Worm (Caenorhabditis elegans) whole organism, L1 larva: ENCODE data around the gene semi-1.

Experiments
- C16A3.4 ChIP-seq: fragments of 150-350 bp; optimal IDR thresholded peaks from 2 replicates; lab custom pipeline; 2014; ENCODE audit warnings: missing biosample characterization, missing genetic modification characterization
- C34B4.2 ChIP-seq: sonication (generic microtip); optimal IDR thresholded peaks from 2 replicates; lab custom pipeline; 2017; ENCODE audit warnings: mild to moderate bottlenecking, missing genetic modification characterization, missing compliant biosample characterization
- Y116A8C.19 ChIP-seq: sonication (generic microtip); optimal IDR thresholded peaks from 2 replicates; lab custom pipeline; 2016; ENCODE audit warnings: missing compliant biosample characterization, missing genetic modification characterization, borderline replicate concordance
- alr-1 ChIP-seq: fragments of 200-800 bp; sonication (Bioruptor generic); optimal IDR thresholded peaks from 2 replicates; lab custom pipeline; 2018; ENCODE audit warnings: borderline replicate concordance, mild to moderate bottlenecking, missing genetic modification characterization, missing compliant biosample characterization
- aly-2 ChIP-seq: fragments of 150-350 bp; optimal IDR thresholded peaks from 2 replicates; lab custom pipeline; 2014; ENCODE audit warnings: missing biosample characterization, missing genetic modification characterization
- ama-1 ChIP-seq: fragments of 150-350 bp; optimal IDR thresholded peaks from 2 replicates; lab custom pipeline; 2014
- ceh-8 ChIP-seq: fragments of 200-800 bp; sonication (Bioruptor generic); optimal IDR thresholded peaks from 2 replicates; lab custom pipeline; 2018; ENCODE audit warnings: mild to moderate bottlenecking, missing genetic modification characterization, moderate library complexity, missing compliant biosample characterization
- ceh-82 ChIP-seq, 3 experiments: fragments of 150-350 bp in 1 of 3; sonication (generic microtip) in 2 of 3; optimal IDR thresholded peaks; 2 replicates each; lab custom pipeline; 2014 to 2017; ENCODE audit warnings: missing biosample characterization in 3 of 3, missing genetic modification characterization in 3 of 3
- ceh-90 ChIP-seq: sonication (generic microtip); optimal IDR thresholded peaks from 2 replicates; lab custom pipeline; 2016; ENCODE audit warnings: missing genetic modification characterization, missing compliant biosample characterization
- efl-1 ChIP-seq, 4 experiments: fragments of 150-350 bp; optimal IDR thresholded peaks in 3 of 4; peaks in 1 of 4; 1 replicate in 1 of 4; 2 replicates in 3 of 4; lab custom pipeline; 2014; ENCODE audit warnings: missing biosample characterization in 2 of 4, missing genetic modification characterization in 2 of 4, missing genetic modification reagents in 2 of 4
- efl-3 ChIP-seq: fragments of 200-800 bp; sonication (Bioruptor generic); optimal IDR thresholded peaks from 2 replicates; lab custom pipeline; 2018; ENCODE audit warnings: mild to moderate bottlenecking, missing genetic modification characterization, missing compliant biosample characterization
- elt-2 ChIP-seq: sonication (generic microtip); optimal IDR thresholded peaks from 2 replicates; lab custom pipeline; 2016; ENCODE audit warnings: missing genetic modification characterization, mild to moderate bottlenecking, inconsistent platforms, missing compliant biosample characterization, missing genetic modification reagents
- ets-5 ChIP-seq: fragments of 200-800 bp; sonication (Bioruptor generic); IDR thresholded peaks from 2 replicates; pipeline ENCODE4 v1.3.6; 2022; ENCODE audit warnings: missing genetic modification characterization, missing compliant biosample characterization
- fkh-10 ChIP-seq: sonication (generic microtip); optimal IDR thresholded peaks from 2 replicates; lab custom pipeline; 2017; ENCODE audit warnings: missing biosample characterization, missing genetic modification reagents, missing genetic modification characterization
- grh-1 ChIP-seq: fragments of 200-800 bp; sonication (Bioruptor generic); IDR thresholded peaks from 2 replicates; pipeline ENCODE4 v1.3.6; 2022; ENCODE audit warnings: missing genetic modification reagents, missing genetic modification characterization, missing compliant biosample characterization
- hlh-4 ChIP-seq: sonication (generic microtip); optimal IDR thresholded peaks from 2 replicates; lab custom pipeline; 2016; ENCODE audit warnings: mild to moderate bottlenecking, missing genetic modification characterization, missing compliant biosample characterization
- irx-1 ChIP-seq: sonication (generic microtip); optimal IDR thresholded peaks from 2 replicates; lab custom pipeline; 2016; ENCODE audit warnings: missing genetic modification characterization, missing compliant biosample characterization
- jun-1 ChIP-seq: fragments of 150-350 bp; optimal IDR thresholded peaks from 2 replicates; lab custom pipeline; 2014; ENCODE audit warnings: missing biosample characterization, missing genetic modification reagents, missing genetic modification characterization
- lin-14 ChIP-seq: fragments of 200-800 bp; sonication (Bioruptor generic); optimal IDR thresholded peaks from 2 replicates; lab custom pipeline; 2018; ENCODE audit warnings: mild to moderate bottlenecking, missing genetic modification characterization, moderate library complexity, missing compliant biosample characterization
- lsy-2 ChIP-seq, 2 experiments: fragments of 150-350 bp; optimal IDR thresholded peaks; 2 replicates each; lab custom pipeline; 2014; ENCODE audit warnings: missing biosample characterization in 2 of 2, missing genetic modification characterization in 2 of 2
- mdl-1 ChIP-seq, 2 experiments: fragments of 150-350 bp; optimal IDR thresholded peaks; 2 replicates each; lab custom pipeline; 2014 to 2017; ENCODE audit warnings: missing biosample characterization in 2 of 2, missing genetic modification characterization in 2 of 2, inconsistent platforms in 1 of 2
- mef-2 ChIP-seq: fragments of 150-350 bp; optimal IDR thresholded peaks from 2 replicates; lab custom pipeline; 2014; ENCODE audit warnings: missing biosample characterization, missing genetic modification characterization
- mep-1 ChIP-seq: fragments of 150-350 bp; optimal IDR thresholded peaks from 2 replicates; lab custom pipeline; 2014; ENCODE audit warnings: missing biosample characterization, missing genetic modification characterization
- nhr-19 ChIP-seq: fragments of 200-800 bp; sonication (Bioruptor generic); conservative IDR thresholded peaks from 2 replicates; pipeline ENCODE4 v1.3.6; 2022; ENCODE audit warnings: missing genetic modification characterization, missing compliant biosample characterization
- nhr-20 ChIP-seq: sonication (generic microtip); optimal IDR thresholded peaks from 2 replicates; lab custom pipeline; 2016; ENCODE audit warnings: mild to moderate bottlenecking, missing genetic modification characterization, missing compliant biosample characterization
- nhr-28 ChIP-seq: fragments of 150-350 bp; optimal IDR thresholded peaks from 2 replicates; lab custom pipeline; 2014; ENCODE audit warnings: missing biosample characterization, missing genetic modification characterization
- nhr-47 ChIP-seq: sonication (generic microtip); optimal IDR thresholded peaks from 2 replicates; lab custom pipeline; 2016; ENCODE audit warnings: mild to moderate bottlenecking, missing genetic modification characterization, moderate library complexity, missing compliant biosample characterization
- nhr-71 ChIP-seq: sonication (generic microtip); optimal IDR thresholded peaks from 2 replicates; lab custom pipeline; 2016; ENCODE audit warnings: mild to moderate bottlenecking, missing genetic modification characterization, moderate library complexity, missing compliant biosample characterization
- nhr-76 ChIP-seq: sonication (generic microtip); optimal IDR thresholded peaks from 2 replicates; lab custom pipeline; 2017; ENCODE audit warnings: missing biosample characterization, missing genetic modification characterization
- nhr-77 ChIP-seq: fragments of 150-350 bp; optimal IDR thresholded peaks from 2 replicates; lab custom pipeline; 2014; ENCODE audit warnings: missing biosample characterization, missing genetic modification characterization
- nhr-84 ChIP-seq: sonication (generic microtip); optimal IDR thresholded peaks from 2 replicates; lab custom pipeline; 2017; ENCODE audit warnings: missing biosample characterization, missing genetic modification characterization
- rnt-1 ChIP-seq: sonication (generic microtip); optimal IDR thresholded peaks from 2 replicates; lab custom pipeline; 2016; ENCODE audit warnings: mild to moderate bottlenecking, missing genetic modification characterization, moderate library complexity, missing compliant biosample characterization
- skn-1 ChIP-seq: fragments of 150-350 bp; optimal IDR thresholded peaks from 2 replicates; lab custom pipeline; 2014; ENCODE audit warnings: missing biosample characterization, missing genetic modification characterization
- snu-23 ChIP-seq: sonication (generic microtip); optimal IDR thresholded peaks from 2 replicates; lab custom pipeline; 2016; ENCODE audit warnings: missing genetic modification characterization, missing compliant biosample characterization
- swsn-7 ChIP-seq: sonication (generic microtip); optimal IDR thresholded peaks from 2 replicates; lab custom pipeline; 2016; ENCODE audit warnings: missing genetic modification characterization, missing compliant biosample characterization
- tbx-2 ChIP-seq: sonication (generic microtip); optimal IDR thresholded peaks from 2 replicates; lab custom pipeline; 2016; ENCODE audit warnings: missing genetic modification characterization, missing compliant biosample characterization
- unc-130 ChIP-seq: fragments of 150-350 bp; optimal IDR thresholded peaks from 2 replicates; lab custom pipeline; 2017; ENCODE audit warnings: missing biosample characterization, missing genetic modification characterization, inconsistent platforms
- unc-30 ChIP-seq: sonication (generic microtip); optimal IDR thresholded peaks from 2 replicates; lab custom pipeline; 2017; ENCODE audit warnings: missing biosample characterization, missing genetic modification characterization
- unc-86 ChIP-seq: sonication (generic microtip); optimal IDR thresholded peaks from 2 replicates; lab custom pipeline; 2016; ENCODE audit warnings: missing genetic modification characterization, missing compliant biosample characterization
- xbp-1 ChIP-seq: sonication (generic microtip); optimal IDR thresholded peaks from 2 replicates; lab custom pipeline; 2016; ENCODE audit warnings: missing genetic modification characterization, missing compliant biosample characterization
- zag-1 ChIP-seq: fragments of 150-350 bp; optimal IDR thresholded peaks from 2 replicates; lab custom pipeline; 2014; ENCODE audit warnings: missing biosample characterization, missing genetic modification characterization
- ztf-11 ChIP-seq, 2 experiments: sonication (generic microtip); optimal IDR thresholded peaks; 2 replicates each; lab custom pipeline; 2016 to 2017; ENCODE audit warnings: missing genetic modification characterization in 2 of 2, missing biosample characterization in 1 of 2, missing compliant biosample characterization in 1 of 2
- ztf-4 ChIP-seq: fragments of 150-350 bp; optimal IDR thresholded peaks from 2 replicates; lab custom pipeline; 2014; ENCODE audit warnings: missing biosample characterization, missing genetic modification characterization

semi-1 gene

DNA sequence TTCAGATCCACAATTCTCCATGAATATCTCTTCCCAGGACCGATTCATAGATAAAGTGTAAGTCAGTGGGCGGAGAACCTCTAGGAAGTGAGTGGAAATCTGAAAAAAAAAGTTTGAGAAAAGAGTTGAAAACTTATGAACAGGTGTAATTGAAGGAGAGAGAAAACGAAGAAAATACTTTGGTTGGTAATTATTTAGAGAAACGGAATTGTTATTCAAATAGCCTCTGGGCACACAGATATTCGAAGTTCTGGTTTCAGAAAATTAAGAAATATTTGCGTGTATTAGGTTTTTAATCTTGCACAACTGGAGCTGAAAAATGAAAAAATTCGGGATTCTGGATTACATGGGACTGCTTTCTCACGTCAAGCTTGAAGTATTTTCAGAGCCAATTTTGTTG is 35.2 kb downstream of the semi-1 start, which contains the start of gene T10G3.2:
TSS of gene T10G3.2 (minus strand) at position 101 of the 400 bp plus-strand sequence.
- TF ChIP-seq ets-5 (GFP tag; lab: Robert Waterston, UW), result no peak
- no peak for TF ChIP-seq xbp-1 (tag; lab: Kevin White, UChicago)
- no peak for TF ChIP-seq nhr-47 (tag; lab: Kevin White, UChicago)
- no peak for TF ChIP-seq mef-2 (tag; lab: Kevin White, UChicago)
- TF ChIP-seq unc-86 (tag; lab: Kevin White, UChicago), result no peak
- no peak for TF ChIP-seq ceh-90 (tag; lab: Kevin White, UChicago)
- no peak for TF ChIP-seq ama-1 (lab: Kevin White, UChicago)
- TF ChIP-seq Y116A8C.19, result no peak
- TF ChIP-seq fkh-10, result no peak
- TF ChIP-seq nhr-76 (tag; lab: Kevin White, UChicago), result no peak
- no peak for TF ChIP-seq nhr-71 (tag; lab: Kevin White, UChicago)
- no peak for TF ChIP-seq lin-14 (GFP tag; lab: Kevin White, UChicago)
- no peak for TF ChIP-seq C16A3.4 (tag; lab: Kevin White, UChicago)
- TF ChIP-seq nhr-84 (tag; lab: Kevin White, UChicago), result no peak
- TF ChIP-seq, all 84 proteins: peak for 0

DNA sequence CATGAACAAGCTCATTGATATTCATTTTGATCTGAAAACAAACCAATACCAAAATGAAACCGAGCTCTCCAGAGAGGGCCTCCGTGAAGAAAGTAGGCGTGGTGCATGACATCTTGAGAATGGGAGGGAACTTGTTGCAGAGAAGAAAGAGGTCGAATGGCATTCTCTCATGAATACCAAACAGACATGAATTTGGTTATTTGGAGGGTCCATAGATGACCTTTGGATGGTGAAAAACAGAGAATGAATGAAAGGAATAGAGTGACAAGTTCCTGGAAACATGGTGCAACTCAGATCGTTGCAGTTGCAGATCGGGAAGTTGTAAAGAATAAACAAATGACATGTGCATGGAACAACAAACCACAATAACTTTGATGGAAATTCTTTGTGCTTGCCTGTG is 38.7 kb downstream of the semi-1 start, which contains the start of gene T10G3.8:
TSS of gene T10G3.8 (minus strand) at position 101 of the 400 bp plus-strand sequence.
- TF ChIP-seq nhr-84 (tag; lab: Kevin White, UChicago), result no peak
- TF ChIP-seq efl-1 (optimal IDR thresholded peaks at IDR 0.05; lab: Kevin White, UChicago), result no peak
- TF ChIP-seq efl-1 (GFP tag; optimal IDR thresholded peaks at IDR 0.05 in 1 of 2; lab: Kevin White, UChicago), result peak in 1 of 2 experiments; percentile 66

ce11 chrV:13473467-13473866 is 41.5 kb downstream of the semi-1 start, which contains the start of gene T10G3.1:
T10G3.1 (minus strand) TSS chrV:13473679.
- TF ChIP-seq swsn-7 (tag; lab: Kevin White, UChicago) (no peak), nhr-71 (tag; lab: Kevin White, UChicago) (peak; percentile 85), lin-14 (GFP tag; lab: Kevin White, UChicago) (peak; percentile 70), zag-1 (no peak), nhr-20 (peak; percentile 31), lsy-2 (tag; optimal IDR thresholded peaks at IDR 0.05; lab: Kevin White, UChicago) (peak; percentile 37 to 44), efl-3 (GFP tag; lab: Kevin White, UChicago) (no peak), nhr-28 (tag; lab: Kevin White, UChicago) (no peak), ztf-4 (peak; percentile 17), efl-1 (optimal IDR thresholded peaks at IDR 0.05; lab: Kevin White, UChicago) (peak in 1 of 2 experiments; percentile 22), efl-1 (GFP tag; optimal IDR thresholded peaks at IDR 0.05 in 1 of 2; lab: Kevin White, UChicago) (peak in 1 of 2 experiments; percentile 56), grh-1 (GFP tag; lab: Robert Waterston, UW) (no peak), mef-2 (tag; lab: Kevin White, UChicago) (no peak), skn-1 (tag; lab: Kevin White, UChicago) (no peak), elt-2 (tag; lab: Kevin White, UChicago) (no peak), rnt-1 (tag; lab: Kevin White, UChicago) (peak; percentile 75), ceh-8 (GFP tag; lab: Kevin White, UChicago) (no peak), mdl-1 (tag; optimal IDR thresholded peaks at IDR 0.05; lab: Kevin White, UChicago) (no peak), ceh-82 (tag; optimal IDR thresholded peaks at IDR 0.05; lab: Kevin White, UChicago) (no peak), irx-1 (tag; lab: Kevin White, UChicago) (no peak), aly-2 (tag; lab: Kevin White, UChicago) (no peak), fkh-10 (no peak), unc-130 (tag; lab: Kevin White, UChicago) (peak; percentile 37), hlh-4 (no peak), snu-23 (GFP tag; lab: Kevin White, UChicago) (peak; percentile 40), unc-30 (no peak), tbx-2 (peak; percentile 8), nhr-19 (peak; percentile 52)

DNA sequence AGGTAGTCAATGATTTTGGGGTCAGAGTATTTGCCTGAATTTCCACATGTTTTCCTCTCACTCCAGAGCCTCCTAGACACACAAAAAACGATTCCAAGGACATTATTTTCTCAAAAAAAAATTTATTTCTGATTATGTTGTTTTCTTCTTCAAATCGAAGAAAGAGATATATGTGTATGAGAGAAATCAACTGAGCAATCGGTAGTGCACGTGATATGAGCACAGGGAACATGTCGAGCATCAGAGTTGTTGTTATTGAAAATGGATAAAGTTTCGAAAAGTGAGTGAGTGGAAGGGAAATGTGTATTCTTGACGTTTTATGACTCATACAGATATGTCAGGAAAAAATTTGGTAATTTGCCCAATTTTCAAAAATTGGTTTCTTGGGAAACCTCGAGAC is 43.0 kb downstream of the semi-1 start:
- TF ChIP-seq rnt-1 (tag; lab: Kevin White, UChicago) (peak; percentile 61), C16A3.4 (tag; lab: Kevin White, UChicago) (no peak), nhr-77 (tag; lab: Kevin White, UChicago) (no peak), nhr-71 (tag; lab: Kevin White, UChicago) (peak; percentile 60), ztf-4 (no peak), lin-14 (GFP tag; lab: Kevin White, UChicago) (peak; percentile 54), mep-1 (tag; lab: Kevin White, UChicago) (no peak), C34B4.2 (tag; lab: Kevin White, UChicago) (no peak), efl-3 (GFP tag; lab: Kevin White, UChicago) (no peak), lsy-2 (tag; optimal IDR thresholded peaks at IDR 0.05; lab: Kevin White, UChicago) (peak; percentile 35 to 47), ztf-11 (tag; optimal IDR thresholded peaks at IDR 0.05; lab: Kevin White, UChicago) (no peak), alr-1 (tag; lab: Kevin White, UChicago) (no peak), snu-23 (GFP tag; lab: Kevin White, UChicago) (peak; percentile 29), unc-86 (tag; lab: Kevin White, UChicago) (no peak), nhr-19 (peak; percentile 43), nhr-20 (no peak), swsn-7 (tag; lab: Kevin White, UChicago) (no peak), unc-130 (tag; lab: Kevin White, UChicago) (peak; percentile 21), nhr-28 (tag; lab: Kevin White, UChicago) (no peak), skn-1 (tag; lab: Kevin White, UChicago) (no peak), efl-1 (optimal IDR thresholded peaks at IDR 0.05; lab: Kevin White, UChicago) (no peak), efl-1 (GFP tag; optimal IDR thresholded peaks at IDR 0.05 in 1 of 2; lab: Kevin White, UChicago) (peak in 1 of 2 experiments; percentile 39), jun-1 (tag; lab: Kevin White, UChicago) (no peak), ceh-90 (tag; lab: Kevin White, UChicago) (no peak)
